Worm (Caenorhabditis elegans) whole organism, L4 larva: ENCODE data around the gene ceh-75.

Source experiments
- ceh-82 ChIP-seq: sonication (generic microtip); optimal IDR thresholded peaks from 2 replicates; lab custom pipeline; 2017; ENCODE audit warnings: missing biosample characterization, missing genetic modification characterization
- cey-2 ChIP-seq: sonication (generic microtip); optimal IDR thresholded peaks from 3 replicates; lab custom pipeline; 2017; ENCODE audit warnings: missing genetic modification characterization, mild to moderate bottlenecking, missing compliant biosample characterization, antibody characterized with exemption, borderline replicate concordance; ENCODE audit not compliant: insufficient read depth
- hlh-11 ChIP-seq: fragments of 200-800 bp; sonication (Bioruptor generic); optimal IDR thresholded peaks from 2 replicates; lab custom pipeline; 2018; ENCODE audit warnings: mild to moderate bottlenecking, missing genetic modification characterization, missing compliant biosample characterization
- jun-1 ChIP-seq: fragments of 150-350 bp; optimal IDR thresholded peaks from 2 replicates; lab custom pipeline; 2014; ENCODE audit warnings: missing biosample characterization, missing genetic modification reagents, missing genetic modification characterization
- lin-15B ChIP-seq: fragments of 150-350 bp; sonication (generic microtip); optimal IDR thresholded peaks from 3 replicates; lab custom pipeline; 2014; ENCODE audit warnings: missing biosample characterization, missing genetic modification characterization
- madf-9 ChIP-seq: fragments of 200-800 bp; sonication (Bioruptor generic); conservative IDR thresholded peaks from 2 replicates; pipeline ENCODE4 v1.3.6; 2022; ENCODE audit warnings: missing genetic modification reagents, missing genetic modification characterization, missing compliant biosample characterization
- mdl-1 ChIP-seq, 2 experiments: fragments of 150-350 bp in 1 of 2; sonication (generic microtip) in 1 of 2; optimal IDR thresholded peaks; 2 replicates each; lab custom pipeline; 2014 to 2017; ENCODE audit warnings: missing biosample characterization in 2 of 2, missing genetic modification characterization in 2 of 2
- nhr-10 ChIP-seq: fragments of 150-350 bp; optimal IDR thresholded peaks from 2 replicates; lab custom pipeline; 2014; ENCODE audit warnings: missing biosample characterization, missing genetic modification characterization
- nhr-41 ChIP-seq: fragments of 200-800 bp; sonication (Bioruptor generic); IDR thresholded peaks from 2 replicates; pipeline ENCODE4 v1.3.6; 2022; ENCODE audit warnings: missing genetic modification reagents, missing genetic modification characterization, missing compliant biosample characterization
- sdz-12 ChIP-seq: fragments of 200-800 bp; sonication (Bioruptor generic); optimal IDR thresholded peaks from 2 replicates; lab custom pipeline; 2018; ENCODE audit warnings: mild to moderate bottlenecking, missing genetic modification characterization, missing compliant biosample characterization
- skn-1 ChIP-seq: fragments of 150-350 bp; optimal IDR thresholded peaks from 2 replicates; lab custom pipeline; 2014; ENCODE audit warnings: missing biosample characterization, missing genetic modification characterization
- tag-97 ChIP-seq: fragments of 200-800 bp; sonication (Bioruptor generic); IDR thresholded peaks from 2 replicates; pipeline ENCODE4 v1.3.6; 2022; ENCODE audit warnings: missing genetic modification characterization, missing compliant biosample characterization
- unc-62 ChIP-seq, 3 experiments: fragments of 150-350 bp in 1 of 3; sonication (generic microtip); optimal IDR thresholded peaks in 2 of 3; peaks in 1 of 3; 1 replicate in 1 of 3; 2 replicates in 2 of 3; lab custom pipeline; 2014 to 2017; ENCODE audit warnings: missing biosample characterization in 3 of 3, missing genetic modification characterization in 3 of 3, missing genetic modification reagents in 3 of 3, missing genotype in 1 of 3
- ztf-11 ChIP-seq: fragments of 150-350 bp; optimal IDR thresholded peaks from 2 replicates; lab custom pipeline; 2014; ENCODE audit warnings: missing biosample characterization, missing genetic modification characterization

- no peak for TF ChIP-seq tag-97 (GFP tag; lab: Robert Waterston, UW)
- TF ChIP-seq nhr-41 (GFP tag; lab: Robert Waterston, UW) = no peak
- TF ChIP-seq mdl-1 (tag; optimal IDR thresholded peaks at IDR 0.05; lab: Kevin White, UChicago) = no peak
- TF ChIP-seq jun-1 (tag; lab: Kevin White, UChicago) = no peak
- TF ChIP-seq cey-2 (tag; lab: Kevin White, UChicago) = no peak
- no peak for TF ChIP-seq ceh-82 (tag; lab: Kevin White, UChicago)
- no peak for TF ChIP-seq unc-62 (GFP tag; optimal IDR thresholded peaks at IDR 0.05 in 1 of 2; lab: Kevin White, UChicago)
- no peak for TF ChIP-seq unc-62 (tag; optimal IDR thresholded peaks at IDR 0.05; lab: Kevin White, UChicago)
- no peak for TF ChIP-seq skn-1 (tag; lab: Kevin White, UChicago)
- TF ChIP-seq hlh-11 (tag; lab: Kevin White, UChicago) = no peak
- TF ChIP-seq nhr-10 = no peak
- TF ChIP-seq ztf-11 (tag; lab: Kevin White, UChicago) = no peak
- no peak for TF ChIP-seq sdz-12 (GFP tag; lab: Kevin White, UChicago)
- TF ChIP-seq madf-9 (GFP tag; lab: Robert Waterston, UW) = no peak
- no peak for TF ChIP-seq lin-15B (tag; lab: Kevin White, UChicago)
Measured at ce11 chrV:9922481-9922880, 1.3 kb downstream of the ceh-75 start, which contains the start of gene C50H2.7.
